Fruit fly (Drosophila melanogaster) whole organism, embryonic: ENCODE results near the gene CG34290.

Experiments
- ATbp ChIP-seq: fragments of 200-800 bp; sonication (Bioruptor generic); optimal IDR thresholded peaks from 2 replicates; lab custom pipeline; 2017; ENCODE audit warnings: missing biosample characterization, mild to moderate bottlenecking, missing genetic modification characterization, missing genetic modification reagents
- Atf3 ChIP-seq: fragments of 200-800 bp; sonication (Bioruptor generic); optimal IDR thresholded peaks from 3 replicates; lab custom pipeline; 2016; ENCODE audit warnings: missing biosample characterization, missing genetic modification characterization
- CG10209 ChIP-seq: fragments of 200-800 bp; sonication (Bioruptor generic); optimal IDR thresholded peaks from 3 replicates; lab custom pipeline; 2017; ENCODE audit warnings: missing biosample characterization, mild to moderate bottlenecking, missing genetic modification characterization, missing genetic modification reagents
- CG1024 ChIP-seq: fragments of 200-800 bp; sonication (Bioruptor generic); IDR thresholded peaks from 2 replicates; pipeline ENCODE4 v1.3.6; 2022; ENCODE audit warnings: missing biosample characterization, missing genetic modification characterization
- CG11093 ChIP-seq: fragments of 200-800 bp; sonication (Bioruptor generic); IDR thresholded peaks from 3 replicates; pipeline ENCODE4 v1.3.6; 2022; ENCODE audit warnings: missing biosample characterization, missing genetic modification characterization
- CG11696 ChIP-seq: fragments of 200-800 bp; sonication (Bioruptor generic); IDR thresholded peaks from 2 replicates; pipeline ENCODE4 v1.3.6; 2022; ENCODE audit warnings: missing biosample characterization, missing genetic modification characterization
- CG13123 ChIP-seq: fragments of 200-800 bp; sonication (Bioruptor generic); optimal IDR thresholded peaks from 2 replicates; lab custom pipeline; 2016; ENCODE audit warnings: missing biosample characterization, missing genetic modification characterization
- CG15073 ChIP-seq: fragments of 200-800 bp; sonication (Bioruptor generic); optimal IDR thresholded peaks from 2 replicates; lab custom pipeline; 2016; ENCODE audit warnings: missing biosample characterization, missing genetic modification characterization
- CG1603 ChIP-seq: fragments of 200-800 bp; sonication (Bioruptor generic); optimal IDR thresholded peaks from 2 replicates; lab custom pipeline; 2019; ENCODE audit warnings: missing biosample characterization, mild to moderate bottlenecking, missing genetic modification characterization, moderate library complexity
- CG17359 ChIP-seq: fragments of 200-800 bp; sonication (Bioruptor generic); optimal IDR thresholded peaks from 3 replicates; lab custom pipeline; 2018; ENCODE audit warnings: missing biosample characterization, mild to moderate bottlenecking, missing genetic modification characterization, moderate library complexity
- CG1792 ChIP-seq: fragments of 200-800 bp; sonication (Bioruptor generic); optimal IDR thresholded peaks from 2 replicates; lab custom pipeline; 2016; ENCODE audit warnings: missing biosample characterization, missing genetic modification characterization
- CG2875 ChIP-seq: fragments of 200-800 bp; sonication (Bioruptor generic); optimal IDR thresholded peaks from 2 replicates; lab custom pipeline; 2017; ENCODE audit warnings: missing biosample characterization, mild to moderate bottlenecking, missing genetic modification characterization, missing genetic modification reagents
- CG34376 ChIP-seq: fragments of 200-800 bp; sonication (Bioruptor generic); optimal IDR thresholded peaks from 2 replicates; lab custom pipeline; 2018; ENCODE audit warnings: missing biosample characterization, mild to moderate bottlenecking, missing genetic modification characterization
- CG4360 ChIP-seq: fragments of 200-800 bp; sonication (Bioruptor generic); IDR thresholded peaks from 2 replicates; pipeline ENCODE4 v1.3.6; 2022; ENCODE audit warnings: missing biosample characterization, missing genetic modification characterization
- CG43689 ChIP-seq: fragments of 200-800 bp; sonication (Bioruptor generic); IDR thresholded peaks from 2 replicates; pipeline ENCODE4 v1.3.6; 2022; ENCODE audit warnings: missing biosample characterization, missing genetic modification characterization
- CG6272 ChIP-seq: fragments of 200-800 bp; sonication (Bioruptor generic); IDR thresholded peaks from 2 replicates; pipeline ENCODE4 v1.3.6; 2022; ENCODE audit warnings: missing biosample characterization, missing genetic modification characterization
- CG8478 ChIP-seq: fragments of >200 bp; optimal IDR thresholded peaks from 2 replicates; lab custom pipeline; 2018
- CG8924 ChIP-seq: fragments of 200-800 bp; optimal IDR thresholded peaks from 3 replicates; lab custom pipeline; 2019; ENCODE audit warnings: missing biosample characterization, mild to moderate bottlenecking, missing genetic modification characterization, moderate library complexity
- CG9727 ChIP-seq: fragments of 200-800 bp; sonication (Bioruptor generic); optimal IDR thresholded peaks from 3 replicates; lab custom pipeline; 2017; ENCODE audit warnings: missing biosample characterization, mild to moderate bottlenecking, missing genetic modification characterization
- CTCF ChIP-seq: fragments of 200-800 bp; sonication (Bioruptor generic); optimal IDR thresholded peaks from 2 replicates; lab custom pipeline; 2017; ENCODE audit warnings: missing biosample characterization, mild to moderate bottlenecking, missing genetic modification characterization, moderate library complexity
- D ChIP-seq, 2 experiments: fragments of 200-800 bp in 1 of 2; fragments of >200 bp in 1 of 2; sonication (Bioruptor generic) in 1 of 2; optimal IDR thresholded peaks; 2 replicates in 1 of 2; 3 replicates in 1 of 2; lab custom pipeline; 2017; ENCODE audit warnings: mild to moderate bottlenecking in 1 of 2, missing biosample characterization in 1 of 2, missing genetic modification characterization in 1 of 2, missing genetic modification reagents in 1 of 2
- D19A ChIP-seq: fragments of 200-800 bp; optimal IDR thresholded peaks from 3 replicates; lab custom pipeline; 2019; ENCODE audit warnings: missing biosample characterization, mild to moderate bottlenecking, missing genetic modification characterization, moderate library complexity
- Dll ChIP-seq: fragments of 200-800 bp; sonication (Bioruptor generic); IDR thresholded peaks from 4 replicates; pipeline ENCODE4 v1.3.6; 2022; ENCODE audit warnings: missing biosample characterization, missing genetic modification characterization; ENCODE audit not compliant: partially characterized antibody
- Kr ChIP-seq: fragments of 200-800 bp; sonication (Bioruptor generic); optimal IDR thresholded peaks from 2 replicates; lab custom pipeline; 2017; ENCODE audit warnings: missing biosample characterization, mild to moderate bottlenecking, missing genetic modification characterization
- Lhr ChIP-seq: fragments of 200-800 bp; sonication (Bioruptor generic); optimal IDR thresholded peaks from 3 replicates; lab custom pipeline; 2017; ENCODE audit warnings: mild to moderate bottlenecking, missing biosample characterization, missing genetic modification reagents, missing genetic modification characterization
- Mad ChIP-seq: fragments of 200-800 bp; sonication (Bioruptor generic); optimal IDR thresholded peaks from 2 replicates; lab custom pipeline; 2016; ENCODE audit warnings: missing biosample characterization, missing genetic modification characterization
- NFAT ChIP-seq: fragments of 200-800 bp; sonication (Bioruptor generic); IDR thresholded peaks from 2 replicates; pipeline ENCODE4 v1.3.6; 2022; ENCODE audit warnings: missing biosample characterization, missing genetic modification characterization
- Ptx1 ChIP-seq: fragments of 200-800 bp; sonication (Bioruptor generic); IDR thresholded peaks from 2 replicates; pipeline ENCODE4 v1.3.6; 2022; ENCODE audit warnings: missing biosample characterization, missing genetic modification characterization
- Tbp ChIP-seq: fragments of >200 bp; optimal IDR thresholded peaks from 2 replicates; lab custom pipeline; 2018; ENCODE audit warnings: missing biosample characterization, missing genetic modification characterization
- ac ChIP-seq: fragments of 200-800 bp; sonication (Bioruptor generic); optimal IDR thresholded peaks from 3 replicates; lab custom pipeline; 2017; ENCODE audit warnings: missing biosample characterization, mild to moderate bottlenecking, missing genetic modification characterization
- ara ChIP-seq: fragments of 200-800 bp; sonication (Bioruptor generic); IDR thresholded peaks from 2 replicates; pipeline ENCODE4 v1.3.6; 2022; ENCODE audit warnings: missing biosample characterization, missing genetic modification characterization
- bab2 ChIP-seq: fragments of 200-800 bp; sonication (Bioruptor generic); optimal IDR thresholded peaks from 2 replicates; lab custom pipeline; 2016; ENCODE audit warnings: missing biosample characterization, missing genetic modification characterization
- cad ChIP-seq: fragments of >200 bp; optimal IDR thresholded peaks from 2 replicates; lab custom pipeline; 2017; ENCODE audit warnings: missing biosample characterization, missing genetic modification characterization
- chm ChIP-seq: fragments of 200-800 bp; sonication (Bioruptor generic); IDR thresholded peaks from 2 replicates; pipeline ENCODE4 v1.3.6; 2022; ENCODE audit warnings: missing biosample characterization, missing genetic modification characterization
- croc ChIP-seq: fragments of 200-800 bp; sonication (Bioruptor generic); conservative IDR thresholded peaks from 3 replicates; pipeline ENCODE4 v1.3.6; 2022; ENCODE audit warnings: missing biosample characterization, missing genetic modification characterization
- crol ChIP-seq: fragments of 200-800 bp; sonication (Bioruptor generic); IDR thresholded peaks from 2 replicates; pipeline ENCODE4 v1.3.6; 2022; ENCODE audit warnings: missing biosample characterization, missing genetic modification characterization
- dan ChIP-seq: fragments of 200-800 bp; sonication (Bioruptor generic); IDR thresholded peaks from 2 replicates; pipeline ENCODE4 v1.3.6; 2022; ENCODE audit warnings: missing biosample characterization, missing genetic modification characterization
- dmrt11E ChIP-seq: fragments of 200-800 bp; sonication (Bioruptor generic); optimal IDR thresholded peaks from 3 replicates; lab custom pipeline; 2018; ENCODE audit warnings: missing biosample characterization, mild to moderate bottlenecking, missing genetic modification characterization, moderate library complexity
- ems ChIP-seq: fragments of 200-800 bp; sonication (Bioruptor generic); optimal IDR thresholded peaks from 3 replicates; lab custom pipeline; 2016; ENCODE audit warnings: missing biosample characterization, missing genetic modification characterization
- gcm ChIP-seq: fragments of 200-800 bp; sonication (Bioruptor generic); optimal IDR thresholded peaks from 2 replicates; lab custom pipeline; 2019; ENCODE audit warnings: missing biosample characterization, mild to moderate bottlenecking, missing genetic modification characterization, moderate library complexity
- hkb ChIP-seq, 2 experiments: fragments of 200-800 bp in 1 of 2; fragments of >200 bp in 1 of 2; sonication (Bioruptor generic) in 1 of 2; IDR thresholded peaks in 1 of 2; optimal IDR thresholded peaks in 1 of 2; 2 replicates each; pipeline versions ENCODE4 v1.3.6 to Lab custom; 2017 to 2022; ENCODE audit warnings: missing biosample characterization in 1 of 2, missing genetic modification characterization in 1 of 2
- hth ChIP-seq: fragments of >200 bp; optimal IDR thresholded peaks from 2 replicates; lab custom pipeline; 2017; ENCODE audit warnings: inconsistent platforms
- klu ChIP-seq: fragments of 200-800 bp; sonication (Bioruptor generic); IDR thresholded peaks from 2 replicates; pipeline ENCODE4 v1.3.6; 2022; ENCODE audit warnings: missing biosample characterization, missing genetic modification characterization
- mld ChIP-seq: fragments of 200-800 bp; sonication (Bioruptor generic); IDR thresholded peaks from 3 replicates; pipeline ENCODE4 v1.3.6; 2022; ENCODE audit warnings: missing biosample characterization, missing genetic modification characterization; ENCODE audit not compliant: partially characterized antibody
- nmo ChIP-seq: fragments of 200-800 bp; sonication (Bioruptor generic); optimal IDR thresholded peaks from 2 replicates; lab custom pipeline; 2018; ENCODE audit warnings: missing biosample characterization, mild to moderate bottlenecking, missing genetic modification characterization, moderate library complexity
- pb ChIP-seq: fragments of 200-800 bp; sonication (Bioruptor generic); optimal IDR thresholded peaks from 3 replicates; lab custom pipeline; 2016; ENCODE audit warnings: missing biosample characterization, missing genetic modification characterization
- row ChIP-seq: fragments of 200-800 bp; sonication (Bioruptor generic); IDR thresholded peaks from 3 replicates; pipeline ENCODE4 v1.3.6; 2022; ENCODE audit warnings: missing biosample characterization, missing genetic modification characterization
- tll ChIP-seq, 2 experiments: fragments of 200-800 bp in 1 of 2; fragments of >200 bp in 1 of 2; sonication (Bioruptor generic) in 1 of 2; optimal IDR thresholded peaks; 2 replicates each; lab custom pipeline; 2017 to 2019; ENCODE audit warnings: missing biosample characterization in 2 of 2, missing genetic modification characterization in 2 of 2, mild to moderate bottlenecking in 1 of 2, moderate library complexity in 1 of 2
- ttk ChIP-seq: fragments of 200-800 bp; sonication (Bioruptor generic); IDR thresholded peaks from 2 replicates; pipeline ENCODE4 v2.1.2; 2022; ENCODE audit warnings: missing biosample characterization, missing genetic modification characterization
- twi ChIP-seq: fragments of 200-800 bp; optimal IDR thresholded peaks from 2 replicates; lab custom pipeline; 2019; ENCODE audit warnings: missing biosample characterization, mild to moderate bottlenecking, missing genetic modification characterization, moderate library complexity
- zfh1 ChIP-seq: fragments of 200-800 bp; sonication (Bioruptor generic); IDR thresholded peaks from 3 replicates; pipeline ENCODE4 v1.3.6; 2022; ENCODE audit warnings: missing biosample characterization, missing genetic modification characterization

Gene CG34290

dm6 chr3R:24270578-24270977 is 19.0 kb downstream of the CG34290 start:
- TF ChIP-seq CG1603 (no peak), ems (GFP tag; lab: Kevin White, UChicago) (no peak), hkb (optimal IDR thresholded peaks at IDR 0.05; lab: Kevin White, UChicago) (peak; percentile 9), hkb (GFP tag; IDR thresholded peaks at IDR 0.05; lab: Robert Waterston, UW) (no peak), CG17359 (tag; lab: Kevin White, UChicago) (no peak), Ptx1 (GFP tag; lab: Robert Waterston, UW) (no peak), ATbp (GFP tag; lab: Kevin White, UChicago) (no peak), Tbp (GFP tag; lab: Kevin White, UChicago) (no peak), bab2 (GFP tag; lab: Kevin White, UChicago) (no peak), nmo (no peak), CG34376 (GFP tag; lab: Kevin White, UChicago) (no peak), CG2875 (GFP tag; lab: Kevin White, UChicago) (no peak), cad (GFP tag; lab: Kevin White, UChicago) (no peak), tll (GFP tag; optimal IDR thresholded peaks at IDR 0.05; lab: Kevin White, UChicago) (peak in 1 of 2 experiments; percentile 30), CG6272 (GFP tag; lab: Robert Waterston, UW) (no peak), CG11696 (GFP tag; lab: Robert Waterston, UW) (no peak), Lhr (GFP tag; lab: Kevin White, UChicago) (no peak)

dm6 chr3R:24270034-24270433 is 19.6 kb downstream of the CG34290 start:
- TF ChIP-seq CG8924 (tag; lab: Kevin White, UChicago) (peak; percentile 33), CG11093 (GFP tag; lab: Robert Waterston, UW) (no peak), CG4360 (GFP tag; lab: Robert Waterston, UW) (peak; percentile 94), CTCF (GFP tag; lab: Kevin White, UChicago) (no peak), chm (GFP tag; lab: Robert Waterston, UW) (0 out of 2 replicates have a peak, but pooled peaks have one; percentile 40), CG8478 (lab: Kevin White, UChicago) (peak; percentile 2), zfh1 (GFP tag; lab: Robert Waterston, UW) (0 out of 3 replicates have a peak, but pooled peaks have one; percentile 52), dan (no peak), CG9727 (GFP tag; lab: Kevin White, UChicago) (no peak), croc (GFP tag; lab: Robert Waterston, UW) (no peak), CG13123 (GFP tag; lab: Kevin White, UChicago) (no peak), CG15073 (GFP tag; lab: Kevin White, UChicago) (no peak), hth (lab: Kevin White, UChicago) (peak; percentile 9), CG11696 (GFP tag; lab: Robert Waterston, UW) (0 out of 2 replicates have a peak, but pooled peaks have one; percentile 10), klu (GFP tag; lab: Robert Waterston, UW) (no peak), Dll (GFP tag; lab: Robert Waterston, UW) (no peak), ttk (GFP tag; lab: Robert Waterston, UW) (no peak), mld (GFP tag; lab: Robert Waterston, UW) (no peak), ara (GFP tag; lab: Robert Waterston, UW) (no peak), dmrt11E (peak; percentile 37), gcm (GFP tag; lab: Kevin White, UChicago) (peak; percentile 42), NFAT (GFP tag; lab: Robert Waterston, UW) (no peak), row (no peak), CG43689 (GFP tag; lab: Robert Waterston, UW) (no peak), D19A (tag; lab: Kevin White, UChicago) (peak; percentile 39), crol (GFP tag; lab: Robert Waterston, UW) (peak; percentile 78), CG1792 (GFP tag; lab: Kevin White, UChicago) (no peak), Kr (GFP tag; lab: Kevin White, UChicago) (peak; percentile 44), CG10209 (GFP tag; lab: Kevin White, UChicago) (peak; percentile 18), CG1024 (GFP tag; lab: Robert Waterston, UW) (no peak), Atf3 (GFP tag; lab: Kevin White, UChicago) (no peak), Mad (no peak), ac (GFP tag; lab: Kevin White, UChicago) (peak; percentile 47), twi (tag; lab: Kevin White, UChicago) (peak; percentile 95), pb (GFP tag; lab: Kevin White, UChicago) (no peak), D (optimal IDR thresholded peaks at IDR 0.05; lab: Kevin White, UChicago) (peak; percentile 4), D (GFP tag; optimal IDR thresholded peaks at IDR 0.05; lab: Kevin White, UChicago) (peak; percentile 19)
